Worm (Caenorhabditis elegans) whole organism, L1 larva: Measurements from ENCODE around the gene cld-9.

Experiments
- C16A3.4 ChIP-seq: fragments of 150-350 bp; optimal IDR thresholded peaks from 2 replicates; lab custom pipeline; 2014; ENCODE audit warnings: missing biosample characterization, missing genetic modification characterization
- Y116A8C.19 ChIP-seq: sonication (generic microtip); optimal IDR thresholded peaks from 2 replicates; lab custom pipeline; 2016; ENCODE audit warnings: missing compliant biosample characterization, missing genetic modification characterization, borderline replicate concordance
- ama-1 ChIP-seq: fragments of 150-350 bp; optimal IDR thresholded peaks from 2 replicates; lab custom pipeline; 2014
- blmp-1 ChIP-seq: fragments of 150-350 bp; optimal IDR thresholded peaks from 2 replicates; lab custom pipeline; 2014; ENCODE audit warnings: missing biosample characterization, missing genetic modification characterization
- ceh-63 ChIP-seq: fragments of 200-800 bp; sonication (Bioruptor generic); optimal IDR thresholded peaks from 2 replicates; lab custom pipeline; 2018; ENCODE audit warnings: mild to moderate bottlenecking, missing genetic modification characterization, missing compliant biosample characterization
- ceh-82 ChIP-seq, 3 experiments: fragments of 150-350 bp in 1 of 3; sonication (generic microtip) in 2 of 3; optimal IDR thresholded peaks; 2 replicates each; lab custom pipeline; 2014 to 2017; ENCODE audit warnings: missing biosample characterization in 3 of 3, missing genetic modification characterization in 3 of 3
- dpl-1 ChIP-seq, 3 experiments: fragments of 150-350 bp in 2 of 3; sonication (generic microtip) in 1 of 3; optimal IDR thresholded peaks; 2 replicates each; lab custom pipeline; 2014 to 2017; ENCODE audit warnings: missing biosample characterization in 3 of 3, missing genetic modification characterization in 3 of 3, missing genetic modification reagents in 3 of 3
- dsc-1 ChIP-seq: sonication (generic microtip); optimal IDR thresholded peaks from 2 replicates; lab custom pipeline; 2016; ENCODE audit warnings: mild to moderate bottlenecking, missing genetic modification characterization, missing compliant biosample characterization
- efl-1 ChIP-seq, 4 experiments: fragments of 150-350 bp; optimal IDR thresholded peaks in 3 of 4; peaks in 1 of 4; 1 replicate in 1 of 4; 2 replicates in 3 of 4; lab custom pipeline; 2014; ENCODE audit warnings: missing biosample characterization in 2 of 4, missing genetic modification characterization in 2 of 4, missing genetic modification reagents in 2 of 4
- egl-27 ChIP-seq, 2 experiments: fragments of 150-350 bp in 1 of 2; sonication (generic microtip); optimal IDR thresholded peaks; 3 replicates each; lab custom pipeline; 2017 to 2018; ENCODE audit warnings: missing biosample characterization in 2 of 2, missing genetic modification characterization in 2 of 2, missing genetic modification reagents in 2 of 2
- elt-2 ChIP-seq: sonication (generic microtip); optimal IDR thresholded peaks from 2 replicates; lab custom pipeline; 2016; ENCODE audit warnings: missing genetic modification characterization, mild to moderate bottlenecking, inconsistent platforms, missing compliant biosample characterization, missing genetic modification reagents
- elt-3 ChIP-seq, 6 experiments: fragments of 150-350 bp in 1 of 6; sonication (generic microtip); optimal IDR thresholded peaks; 2 replicates each; lab custom pipeline; 2017 to 2018; ENCODE audit warnings: missing biosample characterization in 6 of 6, missing genetic modification characterization in 6 of 6, inconsistent platforms in 1 of 6
- grh-1 ChIP-seq: fragments of 200-800 bp; sonication (Bioruptor generic); IDR thresholded peaks from 2 replicates; pipeline ENCODE4 v1.3.6; 2022; ENCODE audit warnings: missing genetic modification reagents, missing genetic modification characterization, missing compliant biosample characterization
- hlh-17 ChIP-seq: fragments of 200-800 bp; sonication (Bioruptor generic); optimal IDR thresholded peaks from 2 replicates; lab custom pipeline; 2018; ENCODE audit warnings: missing genetic modification characterization, mild to moderate bottlenecking, missing compliant biosample characterization, moderate library complexity, borderline replicate concordance
- hpl-2 ChIP-seq: fragments of 150-350 bp; optimal IDR thresholded peaks from 2 replicates; lab custom pipeline; 2014; ENCODE audit warnings: missing biosample characterization, missing genetic modification reagents, missing genetic modification characterization
- irx-1 ChIP-seq: sonication (generic microtip); optimal IDR thresholded peaks from 2 replicates; lab custom pipeline; 2016; ENCODE audit warnings: missing genetic modification characterization, missing compliant biosample characterization
- lin-13 ChIP-seq: fragments of 150-350 bp; optimal IDR thresholded peaks from 2 replicates; lab custom pipeline; 2014; ENCODE audit warnings: missing biosample characterization, missing genetic modification reagents, missing genetic modification characterization
- lin-14 ChIP-seq: fragments of 200-800 bp; sonication (Bioruptor generic); optimal IDR thresholded peaks from 2 replicates; lab custom pipeline; 2018; ENCODE audit warnings: mild to moderate bottlenecking, missing genetic modification characterization, moderate library complexity, missing compliant biosample characterization
- lin-15B ChIP-seq: fragments of 150-350 bp; sonication (generic microtip); optimal IDR thresholded peaks from 3 replicates; lab custom pipeline; 2014; ENCODE audit warnings: missing biosample characterization, missing genetic modification characterization
- lin-35 ChIP-seq, 2 experiments: fragments of 150-350 bp; optimal IDR thresholded peaks; 2 replicates each; lab custom pipeline; 2014; ENCODE audit warnings: missing biosample characterization in 2 of 2, missing genetic modification characterization in 2 of 2, missing genetic modification reagents in 2 of 2
- lin-39 ChIP-seq: fragments of 150-350 bp; optimal IDR thresholded peaks from 2 replicates; lab custom pipeline; 2014; ENCODE audit warnings: missing biosample characterization, missing genetic modification reagents, missing genetic modification characterization
- lir-3 ChIP-seq: sonication (generic microtip); optimal IDR thresholded peaks from 2 replicates; lab custom pipeline; 2016; ENCODE audit warnings: mild to moderate bottlenecking, missing genetic modification characterization, moderate library complexity, missing compliant biosample characterization; ENCODE audit not compliant: poor library complexity
- lsy-2 ChIP-seq, 2 experiments: fragments of 150-350 bp; optimal IDR thresholded peaks; 2 replicates each; lab custom pipeline; 2014; ENCODE audit warnings: missing biosample characterization in 2 of 2, missing genetic modification characterization in 2 of 2
- mab-9 ChIP-seq: fragments of 200-800 bp; sonication (Bioruptor generic); IDR thresholded peaks from 2 replicates; pipeline ENCODE4 v1.3.6; 2022; ENCODE audit warnings: missing genetic modification reagents, missing genetic modification characterization, missing compliant biosample characterization
- mdl-1 ChIP-seq, 2 experiments: fragments of 150-350 bp; optimal IDR thresholded peaks; 2 replicates each; lab custom pipeline; 2014 to 2017; ENCODE audit warnings: missing biosample characterization in 2 of 2, missing genetic modification characterization in 2 of 2, inconsistent platforms in 1 of 2
- mef-2 ChIP-seq: fragments of 150-350 bp; optimal IDR thresholded peaks from 2 replicates; lab custom pipeline; 2014; ENCODE audit warnings: missing biosample characterization, missing genetic modification characterization
- mep-1 ChIP-seq: fragments of 150-350 bp; optimal IDR thresholded peaks from 2 replicates; lab custom pipeline; 2014; ENCODE audit warnings: missing biosample characterization, missing genetic modification characterization
- nhr-19 ChIP-seq: fragments of 200-800 bp; sonication (Bioruptor generic); conservative IDR thresholded peaks from 2 replicates; pipeline ENCODE4 v1.3.6; 2022; ENCODE audit warnings: missing genetic modification characterization, missing compliant biosample characterization
- nhr-20 ChIP-seq: sonication (generic microtip); optimal IDR thresholded peaks from 2 replicates; lab custom pipeline; 2016; ENCODE audit warnings: mild to moderate bottlenecking, missing genetic modification characterization, missing compliant biosample characterization
- nhr-47 ChIP-seq: sonication (generic microtip); optimal IDR thresholded peaks from 2 replicates; lab custom pipeline; 2016; ENCODE audit warnings: mild to moderate bottlenecking, missing genetic modification characterization, moderate library complexity, missing compliant biosample characterization
- nhr-71 ChIP-seq: sonication (generic microtip); optimal IDR thresholded peaks from 2 replicates; lab custom pipeline; 2016; ENCODE audit warnings: mild to moderate bottlenecking, missing genetic modification characterization, moderate library complexity, missing compliant biosample characterization
- nhr-77 ChIP-seq: fragments of 150-350 bp; optimal IDR thresholded peaks from 2 replicates; lab custom pipeline; 2014; ENCODE audit warnings: missing biosample characterization, missing genetic modification characterization
- nhr-85 ChIP-seq: sonication (generic microtip); peaks from one replicate; lab custom pipeline; 2016; ENCODE audit warnings: missing genetic modification characterization, inconsistent platforms, missing compliant biosample characterization
- nhr-90 ChIP-seq: sonication (generic microtip); optimal IDR thresholded peaks from 2 replicates; lab custom pipeline; 2016; ENCODE audit warnings: mild to moderate bottlenecking, missing genetic modification characterization, missing compliant biosample characterization; ENCODE audit not compliant: poor library complexity
- pag-3 ChIP-seq: sonication (generic microtip); optimal IDR thresholded peaks from 2 replicates; lab custom pipeline; 2017; ENCODE audit warnings: missing genetic modification characterization, mild to moderate bottlenecking, missing compliant biosample characterization, antibody characterized with exemption, borderline replicate concordance; ENCODE audit not compliant: insufficient read depth
- pqm-1 ChIP-seq: sonication (generic microtip); optimal IDR thresholded peaks from 3 replicates; lab custom pipeline; 2017; ENCODE audit warnings: missing biosample characterization, missing genetic modification characterization
- rnt-1 ChIP-seq: sonication (generic microtip); optimal IDR thresholded peaks from 2 replicates; lab custom pipeline; 2016; ENCODE audit warnings: mild to moderate bottlenecking, missing genetic modification characterization, moderate library complexity, missing compliant biosample characterization
- snu-23 ChIP-seq: sonication (generic microtip); optimal IDR thresholded peaks from 2 replicates; lab custom pipeline; 2016; ENCODE audit warnings: missing genetic modification characterization, missing compliant biosample characterization
- tbx-2 ChIP-seq: sonication (generic microtip); optimal IDR thresholded peaks from 2 replicates; lab custom pipeline; 2016; ENCODE audit warnings: missing genetic modification characterization, missing compliant biosample characterization
- unc-130 ChIP-seq: fragments of 150-350 bp; optimal IDR thresholded peaks from 2 replicates; lab custom pipeline; 2017; ENCODE audit warnings: missing biosample characterization, missing genetic modification characterization, inconsistent platforms
- unc-62 ChIP-seq: fragments of 150-350 bp; optimal IDR thresholded peaks from 2 replicates; lab custom pipeline; 2014; ENCODE audit warnings: missing biosample characterization, missing genetic modification reagents, missing genetic modification characterization
- unc-86 ChIP-seq: sonication (generic microtip); optimal IDR thresholded peaks from 2 replicates; lab custom pipeline; 2016; ENCODE audit warnings: missing genetic modification characterization, missing compliant biosample characterization
- xbp-1 ChIP-seq: sonication (generic microtip); optimal IDR thresholded peaks from 2 replicates; lab custom pipeline; 2016; ENCODE audit warnings: missing genetic modification characterization, missing compliant biosample characterization
- ztf-11 ChIP-seq, 2 experiments: sonication (generic microtip); optimal IDR thresholded peaks; 2 replicates each; lab custom pipeline; 2016 to 2017; ENCODE audit warnings: missing genetic modification characterization in 2 of 2, missing biosample characterization in 1 of 2, missing compliant biosample characterization in 1 of 2
- ztf-4 ChIP-seq: fragments of 150-350 bp; optimal IDR thresholded peaks from 2 replicates; lab custom pipeline; 2014; ENCODE audit warnings: missing biosample characterization, missing genetic modification characterization

cld-9 gene

ce11 chrV:13787948-13788681 is 36.4 kb upstream of the cld-9 start:
- no peak for TF ChIP-seq Y116A8C.19
- peak in 1 of 2 experiments; percentile 57 for TF ChIP-seq lsy-2 (tag; optimal IDR thresholded peaks at IDR 0.05; lab: Kevin White, UChicago)
- peak in 1 of 6 experiments; percentile 15 for TF ChIP-seq elt-3 (tag; optimal IDR thresholded peaks at IDR 0.05; lab: Kevin White, UChicago)
- peak; percentile 53 for TF ChIP-seq blmp-1 (tag; lab: Kevin White, UChicago)
- no peak for TF ChIP-seq nhr-77 (tag; lab: Kevin White, UChicago)
- TF ChIP-seq nhr-20, result peak; percentile 35
- TF ChIP-seq unc-62 (GFP tag; lab: Kevin White, UChicago), result no peak
- TF ChIP-seq ceh-82 (tag; optimal IDR thresholded peaks at IDR 0.05; lab: Kevin White, UChicago), result peak in 1 of 3 experiments; percentile 2
- TF ChIP-seq hlh-17, result no peak
- TF ChIP-seq rnt-1 (tag; lab: Kevin White, UChicago), result peak; percentile 54
- TF ChIP-seq efl-1 (optimal IDR thresholded peaks at IDR 0.05; lab: Kevin White, UChicago), result no peak
- TF ChIP-seq efl-1 (GFP tag; optimal IDR thresholded peaks at IDR 0.05 in 1 of 2; lab: Kevin White, UChicago), result peak in 1 of 2 experiments; percentile 91
- TF ChIP-seq dpl-1 (GFP tag; optimal IDR thresholded peaks at IDR 0.05; lab: Kevin White, UChicago), result peak in 1 of 3 experiments; percentile 48
- TF ChIP-seq mep-1 (tag; lab: Kevin White, UChicago), result peak; percentile 51
- TF ChIP-seq grh-1, result peak; percentile 81
- no peak for TF ChIP-seq lin-39 (tag; lab: Kevin White, UChicago)
- peak; percentile 23 for TF ChIP-seq ama-1
- TF ChIP-seq lir-3 (tag; lab: Kevin White, UChicago), result peak; percentile 31
- peak in 1 of 2 experiments; percentile 34 for TF ChIP-seq lin-35 (GFP tag; optimal IDR thresholded peaks at IDR 0.05; lab: Kevin White, UChicago)
- TF ChIP-seq nhr-90 (tag; lab: Kevin White, UChicago), result peak; percentile 51
- no peak for TF ChIP-seq hpl-2
- TF ChIP-seq nhr-71 (tag; lab: Kevin White, UChicago), result peak; percentile 80
- peak; percentile 44 for TF ChIP-seq irx-1 (tag; lab: Kevin White, UChicago)
- peak; percentile 24 for TF ChIP-seq unc-130 (tag; lab: Kevin White, UChicago)
- peak; percentile 69 for TF ChIP-seq nhr-19 (GFP tag; lab: Robert Waterston, UW)
- TF ChIP-seq C16A3.4 (tag; lab: Kevin White, UChicago), result peak; percentile 26
- peak; percentile 23 for TF ChIP-seq elt-2 (tag; lab: Kevin White, UChicago)
- TF ChIP-seq ztf-4 (tag; lab: Kevin White, UChicago), result peak; percentile 57
- peak; percentile 95 for TF ChIP-seq nhr-85 (tag; lab: Kevin White, UChicago)
- peak; percentile 75 for TF ChIP-seq lin-14
- TF ChIP-seq mdl-1 (tag; optimal IDR thresholded peaks at IDR 0.05; lab: Kevin White, UChicago), result peak in 1 of 2 experiments; percentile 3
- TF ChIP-seq ceh-63, result no peak
- TF ChIP-seq snu-23 (GFP tag; lab: Kevin White, UChicago), result peak; percentile 67
- TF ChIP-seq nhr-47, result peak; percentile 44

ce11 chrV:13787225-13787898 is 35.7 kb upstream of the cld-9 start, which contains the start of the genes F53C11.4 and F53C11.5:
Gene F53C11.4 (minus strand): TSS chrV:13787352.
Gene F53C11.5 (plus strand): TSS chrV:13787549.
- no peak for TF ChIP-seq Y116A8C.19
- TF ChIP-seq blmp-1 (tag; lab: Kevin White, UChicago), result peak; percentile 63
- peak; percentile 2 for TF ChIP-seq dsc-1 (tag; lab: Kevin White, UChicago)
- no peak for TF ChIP-seq mab-9 (GFP tag; lab: Robert Waterston, UW)
- peak in 1 of 2 experiments; percentile 39 for TF ChIP-seq mdl-1 (tag; optimal IDR thresholded peaks at IDR 0.05; lab: Kevin White, UChicago)
- no peak for TF ChIP-seq xbp-1 (tag; lab: Kevin White, UChicago)
- peak in 1 of 3 experiments; percentile 12 for TF ChIP-seq dpl-1 (GFP tag; optimal IDR thresholded peaks at IDR 0.05; lab: Kevin White, UChicago)
- no peak for TF ChIP-seq tbx-2
- TF ChIP-seq unc-62 (GFP tag; lab: Kevin White, UChicago), result no peak
- TF ChIP-seq unc-86 (tag; lab: Kevin White, UChicago), result peak; percentile 2
- TF ChIP-seq rnt-1 (tag; lab: Kevin White, UChicago), result peak; percentile 34
- no peak for TF ChIP-seq ama-1
- TF ChIP-seq lin-15B (tag; lab: Kevin White, UChicago), result no peak
- TF ChIP-seq nhr-20, result peak; percentile 49
- TF ChIP-seq lsy-2 (tag; optimal IDR thresholded peaks at IDR 0.05; lab: Kevin White, UChicago), result peak; percentile 53 to 81
- TF ChIP-seq mep-1 (tag; lab: Kevin White, UChicago), result peak; percentile 67
- TF ChIP-seq elt-3 (tag; optimal IDR thresholded peaks at IDR 0.05; lab: Kevin White, UChicago), result peak in 2 of 6 experiments; percentile 31 to 40
- TF ChIP-seq egl-27 (tag; optimal IDR thresholded peaks at IDR 0.05; lab: Kevin White, UChicago), result no peak
- peak; percentile 23 for TF ChIP-seq pqm-1
- TF ChIP-seq snu-23 (GFP tag; lab: Kevin White, UChicago), result peak; percentile 17
- no peak for TF ChIP-seq ztf-4 (tag; lab: Kevin White, UChicago)
- no peak for TF ChIP-seq pag-3 (tag; lab: Kevin White, UChicago)
- TF ChIP-seq elt-2 (tag; lab: Kevin White, UChicago), result peak; percentile 20
- TF ChIP-seq ztf-11 (tag; optimal IDR thresholded peaks at IDR 0.05; lab: Kevin White, UChicago), result peak in 1 of 2 experiments; percentile 23
- no peak for TF ChIP-seq mef-2 (tag; lab: Kevin White, UChicago)
- no peak for TF ChIP-seq ceh-63
- TF ChIP-seq lin-13 (GFP tag; lab: Kevin White, UChicago), result no peak
